Worm (Caenorhabditis elegans): Measurements from ENCODE around the gene C01G12.5.

DNA sequence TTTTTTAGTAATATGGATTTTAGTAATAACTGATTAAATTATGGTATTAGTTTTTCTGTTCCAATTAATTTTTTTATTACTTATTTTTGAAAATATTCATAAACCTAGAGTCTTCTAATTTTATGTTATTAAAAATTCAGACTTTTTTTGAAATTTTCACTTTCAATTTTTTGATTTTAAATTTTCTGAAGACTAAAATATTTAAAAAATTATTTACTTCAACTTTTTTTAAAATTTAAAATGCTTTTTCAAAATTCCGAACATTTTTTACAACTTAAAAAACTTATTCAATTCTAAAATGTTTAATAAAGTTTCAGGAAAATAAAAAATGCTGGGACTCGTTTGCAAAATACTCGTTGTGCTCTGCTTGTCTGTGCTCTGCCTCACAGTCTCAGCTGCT lies 36.7 kb downstream of the C01G12.5 start, which contains the start of gene nlp-41:
- TF ChIP-seq sdz-38 (tag; optimal IDR thresholded peaks at IDR 0.05) (no peak), ztf-28 (GFP tag; IDR thresholded peaks at IDR 0.05) (no peak), unc-130 (GFP tag; optimal IDR thresholded peaks at IDR 0.05) (no peak), ztf-25 (GFP tag; IDR thresholded peaks at IDR 0.05) (no peak), ztf-26 (tag; optimal IDR thresholded peaks at IDR 0.05) (no peak), B0035.1 (tag; optimal IDR thresholded peaks at IDR 0.05) (no peak), him-1 (tag; optimal IDR thresholded peaks at IDR 0.05) (no peak), rec-8 (tag; optimal IDR thresholded peaks at IDR 0.05) (no peak), K11D2.4 (GFP tag; IDR thresholded peaks at IDR 0.05) (no peak), lin-26 (GFP tag; IDR thresholded peaks at IDR 0.05) (no peak), mcd-1 (GFP tag; IDR thresholded peaks at IDR 0.05) (no peak)

Data from whole organism, young adult.